Fruit fly (Drosophila melanogaster) Kc167 (cell line): ENCODE results near the gene Pdha.

Experiments used
- Myc ChIP-seq: fragments of >200 bp; optimal IDR thresholded peaks from 2 replicates; lab custom pipeline; 2017; ENCODE audit warnings: missing external identifiers
- Sin3A ChIP-seq: fragments of >200 bp; optimal IDR thresholded peaks from 2 replicates; lab custom pipeline; 2018; ENCODE audit warnings: missing external identifiers
- h ChIP-seq: fragments of >200 bp; optimal IDR thresholded peaks from 3 replicates; lab custom pipeline; 2018; ENCODE audit warnings: missing external identifiers
- insv ChIP-seq: fragments of >200 bp; optimal IDR thresholded peaks from 3 replicates; lab custom pipeline; 2018; ENCODE audit warnings: missing external identifiers
- psq ChIP-seq: fragments of >200 bp; optimal IDR thresholded peaks from 2 replicates; lab custom pipeline; 2017; ENCODE audit warnings: missing external identifiers
- ttk ChIP-seq: sonication (Bioruptor generic); optimal IDR thresholded peaks from 2 replicates; lab custom pipeline; 2017; ENCODE audit warnings: missing external identifiers

dm6 chrX:4678913-4679812, 22.9 kb upstream of the Pdha start, which contains the start of gene fzr:
- TF ChIP-seq h (no peak), psq (lab: Kevin White, UChicago) (no peak), ttk (lab: Kevin White, UChicago) (no peak), insv (lab: Kevin White, UChicago) (no peak), Myc (lab: Kevin White, UChicago) (no peak), Sin3A (no peak)
